Worm (Caenorhabditis elegans) whole organism, late embryonic: ENCODE results near the gene tag-321.

Experiments used
- T23F11.4 ChIP-seq: fragments of 200-800 bp; sonication (Bioruptor generic); optimal IDR thresholded peaks from 2 replicates; lab custom pipeline; 2018; ENCODE audit warnings: mild to moderate bottlenecking, missing genetic modification characterization, missing compliant biosample characterization
- ceh-45 ChIP-seq: fragments of 200-800 bp; sonication (Bioruptor generic); IDR thresholded peaks from 2 replicates; pipeline ENCODE4 v1.3.6; 2022; ENCODE audit warnings: missing genetic modification reagents, missing genetic modification characterization, missing compliant biosample characterization
- che-1 ChIP-seq: sonication (generic microtip); optimal IDR thresholded peaks from 2 replicates; lab custom pipeline; 2016; ENCODE audit warnings: mild to moderate bottlenecking, missing genetic modification characterization, missing compliant biosample characterization
- nhr-11 ChIP-seq: fragments of 150-350 bp; optimal IDR thresholded peaks from 2 replicates; lab custom pipeline; 2014; ENCODE audit warnings: missing biosample characterization, missing genetic modification characterization

DNA sequence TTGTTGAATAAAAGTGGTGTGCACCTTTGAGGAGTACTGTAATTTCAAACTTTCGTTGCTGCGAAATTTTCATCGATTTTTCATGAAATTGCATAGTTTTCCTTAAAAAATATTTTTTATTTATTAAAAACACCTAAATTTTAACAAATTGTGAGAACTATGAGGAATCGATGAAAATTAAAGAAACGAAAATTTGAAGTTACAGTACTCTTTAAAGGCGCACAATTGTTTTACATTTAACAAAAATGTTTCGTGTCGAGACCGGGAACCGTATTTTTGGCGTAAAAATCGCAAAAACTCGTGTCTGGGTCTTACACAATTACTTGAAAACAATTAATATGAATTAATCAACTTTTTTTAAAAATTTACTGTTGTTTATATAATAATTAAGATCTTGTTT lies 13.5 kb downstream of the tag-321 start, which contains the start of gene rdl-1:
- TF ChIP-seq nhr-11 (tag; lab: Kevin White, UChicago) (no peak), che-1 (tag; lab: Kevin White, UChicago) (no peak), ceh-45 (GFP tag; lab: Robert Waterston, UW) (no peak), T23F11.4 (no peak)
